Worm (Caenorhabditis elegans): ENCODE results near the gene K01A12.3.

K01A12.3 gene

ce11 chrX:8599725-8600124 is 25.3 kb downstream of the K01A12.3 start:
- TF ChIP-seq snpc-4 (GFP tag; optimal IDR thresholded peaks at IDR 0.05) (no peak), snpc-4 (tag; optimal IDR thresholded peaks at IDR 0.05) (no peak), Y79H2A.3 (GFP tag; conservative IDR thresholded peaks at IDR 0.05) (no peak), Y67H2A.10 (GFP tag; conservative IDR thresholded peaks at IDR 0.05) (no peak), fkh-3 (tag; optimal IDR thresholded peaks at IDR 0.05) (no peak), tbp1 (GFP tag; optimal IDR thresholded peaks at IDR 0.05) (no peak), Y53G8AR.9 (GFP tag; conservative IDR thresholded peaks at IDR 0.05) (no peak), pbrm-1 (GFP tag; IDR thresholded peaks at IDR 0.05) (no peak), ccch-3 (GFP tag; optimal IDR thresholded peaks at IDR 0.05) (no peak), B0019.2 (GFP tag; conservative IDR thresholded peaks at IDR 0.05) (no peak), F10E7.11 (tag; optimal IDR thresholded peaks at IDR 0.05) (no peak), Y53F4B.3 (GFP tag; IDR thresholded peaks at IDR 0.05) (no peak)

ce11 chrX:8598491-8598890 is 26.5 kb downstream of the K01A12.3 start:
- TF ChIP-seq sea-2 (GFP tag; IDR thresholded peaks at IDR 0.05) (no peak), aptf-2 (GFP tag; conservative IDR thresholded peaks at IDR 0.05) (no peak), Y53G8AR.9 (GFP tag; conservative IDR thresholded peaks at IDR 0.05) (no peak), fkh-3 (tag; optimal IDR thresholded peaks at IDR 0.05) (no peak), D2030.7 (GFP tag; IDR thresholded peaks at IDR 0.05) (no peak), attf-3 (GFP tag; conservative IDR thresholded peaks at IDR 0.05) (no peak), zim-3 (tag; optimal IDR thresholded peaks at IDR 0.05) (no peak), ets-4 (GFP tag; optimal IDR thresholded peaks at IDR 0.05) (no peak), tbp1 (GFP tag; optimal IDR thresholded peaks at IDR 0.05) (no peak), hlh-12 (tag; optimal IDR thresholded peaks at IDR 0.05) (no peak), ztf-18 (tag; optimal IDR thresholded peaks at IDR 0.05) (no peak), Y56A3A.18 (GFP tag; IDR thresholded peaks at IDR 0.05) (no peak), nhr-120 (GFP tag; IDR thresholded peaks at IDR 0.05) (no peak), lin-35 (GFP tag; optimal IDR thresholded peaks at IDR 0.05) (no peak), attf-6 (GFP tag; IDR thresholded peaks at IDR 0.05) (no peak), F39B2.1 (GFP tag; IDR thresholded peaks at IDR 0.05) (no peak), lir-1 (GFP tag; conservative IDR thresholded peaks at IDR 0.05) (no peak)

ce11 chrX:8597647-8598046 is 27.3 kb downstream of the K01A12.3 start, which contains the start of gene F18E9.7:
Gene F18E9.7 (minus strand): TSS chrX:8597747.
- no peak for TF ChIP-seq rec-8 (tag; optimal IDR thresholded peaks at IDR 0.05)
- TF ChIP-seq Y53G8AR.9 (GFP tag; conservative IDR thresholded peaks at IDR 0.05), result no peak
- no peak for TF ChIP-seq hmg-1.2 (GFP tag; IDR thresholded peaks at IDR 0.05)
- no peak for TF ChIP-seq tbx-9 (tag; optimal IDR thresholded peaks at IDR 0.05; ENCODE audit: borderline replicate concordance)
- TF ChIP-seq ztf-6 (GFP tag; IDR thresholded peaks at IDR 0.05), result no peak
- TF ChIP-seq die-1 (tag; optimal IDR thresholded peaks at IDR 0.05), result no peak
- no peak for TF ChIP-seq dpff-1 (tag; optimal IDR thresholded peaks at IDR 0.05)
- no peak for TF ChIP-seq attf-5 (GFP tag; optimal IDR thresholded peaks at IDR 0.05)
- TF ChIP-seq snpc-1.1 (tag; optimal IDR thresholded peaks at IDR 0.05; ENCODE audit: insufficient read depth), result no peak
- no peak for TF ChIP-seq cebp-1 (GFP tag; IDR thresholded peaks at IDR 0.05)
- TF ChIP-seq cebp-1 (tag; optimal IDR thresholded peaks at IDR 0.05), result no peak
- no peak for TF ChIP-seq nhr-80 (tag; optimal IDR thresholded peaks at IDR 0.05)
- TF ChIP-seq C06A6.2 (GFP tag; conservative IDR thresholded peaks at IDR 0.05), result no peak
- TF ChIP-seq Y67H2A.10 (GFP tag; conservative IDR thresholded peaks at IDR 0.05), result no peak

Measured in whole organism, young adult.